Worm (Caenorhabditis elegans) whole organism, L4 larva: Measurements from ENCODE around the gene srt-68.
A peak's percentile ranks its signal among the peaks of the same experiment; 100 is the strongest.

Experiments used
- R02D3.7 ChIP-seq: fragments of 150-350 bp; sonication (generic microtip); optimal IDR thresholded peaks from 3 replicates; lab custom pipeline; 2014; ENCODE audit warnings: missing biosample characterization, missing genetic modification characterization
- Y105C5A.15 ChIP-seq: fragments of 200-800 bp; sonication (Bioruptor generic); IDR thresholded peaks from 2 replicates; pipeline ENCODE4 v1.3.6; 2022; ENCODE audit warnings: missing genetic modification characterization, missing compliant biosample characterization
- ZK546.5 ChIP-seq, 2 experiments: sonication (generic microtip); optimal IDR thresholded peaks; 2 replicates each; lab custom pipeline; 2017; ENCODE audit warnings: missing biosample characterization in 2 of 2, missing genetic modification characterization in 2 of 2
- dmd-8 ChIP-seq: fragments of 200-800 bp; sonication (Bioruptor generic); IDR thresholded peaks from 2 replicates; pipeline ENCODE4 v1.3.6; 2022; ENCODE audit warnings: missing genetic modification characterization, missing compliant biosample characterization
- dpl-1 ChIP-seq: fragments of 150-350 bp; optimal IDR thresholded peaks from 2 replicates; lab custom pipeline; 2014; ENCODE audit warnings: missing biosample characterization, missing genetic modification reagents, missing genetic modification characterization
- duxl-1 ChIP-seq: sonication (generic microtip); optimal IDR thresholded peaks from 2 replicates; lab custom pipeline; 2016; ENCODE audit warnings: mild to moderate bottlenecking, missing genetic modification characterization, moderate library complexity, missing compliant biosample characterization; ENCODE audit not compliant: poor library complexity
- egl-27 ChIP-seq: sonication (generic microtip); optimal IDR thresholded peaks from 3 replicates; lab custom pipeline; 2017; ENCODE audit warnings: missing biosample characterization, missing genetic modification reagents, missing genetic modification characterization
- lin-15B ChIP-seq: fragments of 150-350 bp; sonication (generic microtip); optimal IDR thresholded peaks from 3 replicates; lab custom pipeline; 2014; ENCODE audit warnings: missing biosample characterization, missing genetic modification characterization
- madf-5 ChIP-seq, 2 experiments: fragments of 200-800 bp; sonication (Bioruptor generic); IDR thresholded peaks; 2 replicates each; pipeline ENCODE4 v1.3.6; 2022; ENCODE audit warnings: missing compliant biosample characterization in 2 of 2, missing genetic modification characterization in 2 of 2
- nhr-10 ChIP-seq: fragments of 150-350 bp; optimal IDR thresholded peaks from 2 replicates; lab custom pipeline; 2014; ENCODE audit warnings: missing biosample characterization, missing genetic modification characterization
- nhr-111 ChIP-seq: fragments of 200-800 bp; sonication (Bioruptor generic); optimal IDR thresholded peaks from 2 replicates; lab custom pipeline; 2018; ENCODE audit warnings: mild to moderate bottlenecking, missing genetic modification characterization, missing compliant biosample characterization
- nhr-28 ChIP-seq: fragments of 150-350 bp; optimal IDR thresholded peaks from 2 replicates; lab custom pipeline; 2014; ENCODE audit warnings: missing biosample characterization, missing genetic modification characterization
- spr-3 ChIP-seq: fragments of 200-800 bp; sonication (Bioruptor generic); optimal IDR thresholded peaks from 2 replicates; lab custom pipeline; 2018; ENCODE audit warnings: mild to moderate bottlenecking, missing genetic modification characterization, missing compliant biosample characterization
- unc-62 ChIP-seq, 3 experiments: fragments of 150-350 bp in 1 of 3; sonication (generic microtip); optimal IDR thresholded peaks in 2 of 3; peaks in 1 of 3; 1 replicate in 1 of 3; 2 replicates in 2 of 3; lab custom pipeline; 2014 to 2017; ENCODE audit warnings: missing biosample characterization in 3 of 3, missing genetic modification characterization in 3 of 3, missing genetic modification reagents in 3 of 3, missing genotype in 1 of 3
- zip-11 ChIP-seq: fragments of 200-800 bp; sonication (Bioruptor generic); IDR thresholded peaks from 2 replicates; pipeline ENCODE4 v1.3.6; 2022; ENCODE audit warnings: missing genetic modification characterization, missing compliant biosample characterization

srt-68 gene

DNA sequence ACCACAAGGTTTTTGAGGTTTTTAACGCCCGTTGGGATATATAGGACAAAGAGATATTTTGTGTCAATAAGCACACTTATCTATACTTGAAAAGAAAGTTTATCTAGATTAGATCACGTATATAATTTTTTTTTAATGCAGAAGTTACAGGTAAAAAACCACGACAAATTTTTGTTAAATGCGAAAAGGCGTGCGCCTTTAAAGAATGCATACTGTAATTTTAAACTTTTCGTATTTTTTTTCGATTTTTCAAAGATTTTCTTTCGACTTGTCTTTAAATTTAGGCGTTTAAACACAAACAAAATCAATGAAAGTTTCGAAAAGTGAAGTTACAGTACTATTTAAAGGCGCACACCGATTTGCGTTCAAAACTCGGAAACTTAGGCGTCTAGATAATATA lies 48.3 kb downstream of the srt-68 start:
- TF ChIP-seq nhr-111 = no peak
- no peak for TF ChIP-seq dmd-8 (GFP tag; lab: Robert Waterston, UW)
- no peak for TF ChIP-seq unc-62 (GFP tag; optimal IDR thresholded peaks at IDR 0.05 in 1 of 2; lab: Kevin White, UChicago)
- TF ChIP-seq unc-62 (tag; optimal IDR thresholded peaks at IDR 0.05; lab: Kevin White, UChicago) = no peak
- no peak for TF ChIP-seq lin-15B (tag; lab: Kevin White, UChicago)
- TF ChIP-seq zip-11 (GFP tag; lab: Robert Waterston, UW) = no peak
- no peak for TF ChIP-seq madf-5 (GFP tag; IDR thresholded peaks at IDR 0.05; lab: Robert Waterston, UW)
- TF ChIP-seq R02D3.7 = no peak
- no peak for TF ChIP-seq ZK546.5 (tag; optimal IDR thresholded peaks at IDR 0.05; lab: Kevin White, UChicago)
- no peak for TF ChIP-seq nhr-28 (tag; lab: Kevin White, UChicago)
- no peak for TF ChIP-seq egl-27 (tag; lab: Kevin White, UChicago)
- no peak for TF ChIP-seq Y105C5A.15 (GFP tag; lab: Robert Waterston, UW)
- no peak for TF ChIP-seq dpl-1 (GFP tag; lab: Kevin White, UChicago)
- TF ChIP-seq duxl-1 (tag; lab: Kevin White, UChicago) = no peak
- TF ChIP-seq spr-3 (GFP tag; lab: Kevin White, UChicago) = no peak
- no peak for TF ChIP-seq nhr-10 (tag; lab: Kevin White, UChicago)

DNA sequence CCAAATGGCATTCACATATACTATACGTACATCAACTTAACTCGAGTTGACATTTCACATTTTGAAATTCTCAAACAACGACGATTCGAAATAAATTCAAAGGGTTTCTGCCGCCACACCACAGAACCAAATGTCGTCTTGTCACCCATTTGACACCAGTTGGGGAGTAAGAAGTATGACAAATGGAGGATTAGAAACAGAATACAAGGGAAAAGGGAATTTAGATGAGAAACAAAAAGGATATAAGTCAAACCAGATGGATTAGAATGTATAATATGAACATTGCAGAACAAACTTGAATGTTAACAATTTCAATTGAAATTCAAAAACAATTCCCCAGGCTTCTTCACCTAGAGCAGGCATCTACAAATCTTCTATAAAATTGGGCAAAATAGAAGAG lies 50.2 kb downstream of the srt-68 start:
- TF ChIP-seq unc-62 (GFP tag; optimal IDR thresholded peaks at IDR 0.05 in 1 of 2; lab: Kevin White, UChicago) = peak in 1 of 2 experiments; percentile 79
- TF ChIP-seq unc-62 (tag; optimal IDR thresholded peaks at IDR 0.05; lab: Kevin White, UChicago) = no peak
- no peak for TF ChIP-seq zip-11 (GFP tag; lab: Robert Waterston, UW)
